Worm (Caenorhabditis elegans) whole organism, mixed stage, embryonic: ENCODE results near the gene F22H10.1.

Source experiments
- ces-1 ChIP-seq: fragments of 150-350 bp; optimal IDR thresholded peaks from 2 replicates; lab custom pipeline; 2014; ENCODE audit warnings: missing biosample characterization, missing genetic modification reagents, missing genetic modification characterization
- elt-1 ChIP-seq: sonication (generic microtip); optimal IDR thresholded peaks from 2 replicates; lab custom pipeline; 2017; ENCODE audit warnings: missing genetic modification characterization, mild to moderate bottlenecking, missing compliant biosample characterization, antibody characterized with exemption, moderate library complexity, borderline replicate concordance; ENCODE audit not compliant: insufficient read depth
- flh-1 ChIP-seq: fragments of 200-800 bp; sonication (Bioruptor generic); optimal IDR thresholded peaks from 2 replicates; lab custom pipeline; 2018; ENCODE audit warnings: mild to moderate bottlenecking, missing genetic modification characterization, moderate library complexity, missing compliant biosample characterization
- lin-13 ChIP-seq: fragments of 150-350 bp; optimal IDR thresholded peaks from 2 replicates; lab custom pipeline; 2014; ENCODE audit warnings: missing biosample characterization, missing genetic modification characterization
- mab-5 ChIP-seq: fragments of 150-350 bp; optimal IDR thresholded peaks from 2 replicates; lab custom pipeline; 2014; ENCODE audit warnings: missing biosample characterization, missing genetic modification characterization
- nhr-28 ChIP-seq: fragments of 150-350 bp; optimal IDR thresholded peaks from 2 replicates; lab custom pipeline; 2014; ENCODE audit warnings: missing biosample characterization, missing genetic modification characterization
- nhr-76 ChIP-seq: sonication (generic microtip); optimal IDR thresholded peaks from 2 replicates; lab custom pipeline; 2017; ENCODE audit warnings: missing biosample characterization, missing genetic modification characterization
- unc-62 ChIP-seq: fragments of 150-350 bp; optimal IDR thresholded peaks from 2 replicates; lab custom pipeline; 2014; ENCODE audit warnings: missing biosample characterization, missing genetic modification reagents, missing genetic modification characterization
- ztf-11 ChIP-seq: fragments of 150-350 bp; optimal IDR thresholded peaks from 2 replicates; lab custom pipeline; 2014; ENCODE audit warnings: missing biosample characterization, missing genetic modification characterization

- no peak for TF ChIP-seq nhr-28 (tag; lab: Kevin White, UChicago)
- TF ChIP-seq ztf-11 (tag; lab: Kevin White, UChicago) = no peak
- TF ChIP-seq nhr-76 (tag; lab: Kevin White, UChicago) = no peak
- peak; percentile 26 for TF ChIP-seq unc-62
- TF ChIP-seq elt-1 (tag; lab: Kevin White, UChicago) = no peak
- no peak for TF ChIP-seq flh-1
- TF ChIP-seq mab-5 (tag; lab: Kevin White, UChicago) = no peak
- peak; percentile 45 for TF ChIP-seq ces-1 (GFP tag; lab: Kevin White, UChicago)
- no peak for TF ChIP-seq lin-13 (tag; lab: Kevin White, UChicago)
Observed at ce11 chrX:16704086-16704485, 1.8 kb downstream of the F22H10.1 start.
